Worm (Caenorhabditis elegans) whole organism, young adult: ENCODE data around the gene srg-58.
A peak's percentile ranks its signal among the peaks of the same experiment; 100 is the strongest.

Source experiments
- B0035.1 ChIP-seq: sonication (generic microtip); optimal IDR thresholded peaks from 2 replicates; lab custom pipeline; 2016; ENCODE audit warnings: missing genetic modification characterization, mild to moderate bottlenecking, missing compliant biosample characterization, missing genotype, missing genetic modification reagents
- C06A6.2 ChIP-seq: fragments of 200-800 bp; sonication (Bioruptor generic); conservative IDR thresholded peaks from 2 replicates; pipeline ENCODE4 v1.3.6; 2022; ENCODE audit warnings: missing genetic modification characterization, missing compliant biosample characterization
- F37B4.10 ChIP-seq: fragments of 200-800 bp; sonication (Bioruptor generic); IDR thresholded peaks from 2 replicates; pipeline ENCODE4 v1.3.6; 2022; ENCODE audit warnings: missing genetic modification characterization, missing compliant biosample characterization
- F49E8.2 ChIP-seq: sonication (generic microtip); optimal IDR thresholded peaks from 3 replicates; lab custom pipeline; 2017; ENCODE audit warnings: missing genetic modification characterization, mild to moderate bottlenecking, missing compliant biosample characterization, antibody characterized with exemption, moderate library complexity; ENCODE audit not compliant: insufficient read depth
- K12H6.12 ChIP-seq: fragments of 200-800 bp; sonication (Bioruptor generic); optimal IDR thresholded peaks from 2 replicates; lab custom pipeline; 2018; ENCODE audit warnings: mild to moderate bottlenecking, missing genetic modification characterization, missing compliant biosample characterization
- T26A5.8 ChIP-seq: sonication (generic microtip); optimal IDR thresholded peaks from 2 replicates; lab custom pipeline; 2016; ENCODE audit warnings: missing genetic modification characterization, missing compliant biosample characterization
- Y67H2A.10 ChIP-seq: fragments of 200-800 bp; sonication (Bioruptor generic); conservative IDR thresholded peaks from 2 replicates; pipeline ENCODE4 v1.3.6; 2022; ENCODE audit warnings: missing genetic modification reagents, missing genetic modification characterization, missing compliant biosample characterization
- Y79H2A.3 ChIP-seq: fragments of 200-800 bp; sonication (Bioruptor generic); conservative IDR thresholded peaks from 2 replicates; pipeline ENCODE4 v1.3.6; 2022; ENCODE audit warnings: missing genetic modification reagents, missing genetic modification characterization, missing compliant biosample characterization
- Y95B8A.8 ChIP-seq: fragments of 200-800 bp; sonication (Bioruptor generic); IDR thresholded peaks from 2 replicates; pipeline ENCODE4 v1.3.6; 2022; ENCODE audit warnings: missing genetic modification reagents, missing genetic modification characterization, missing compliant biosample characterization
- ZK185.1 ChIP-seq: sonication (generic microtip); optimal IDR thresholded peaks from 2 replicates; lab custom pipeline; 2016; ENCODE audit warnings: mild to moderate bottlenecking, missing genetic modification characterization, missing compliant biosample characterization; ENCODE audit not compliant: poor library complexity, severe bottlenecking
- ama-1 ChIP-seq, 3 experiments: fragments of 150-350 bp in 1 of 3; sonication (generic microtip) in 2 of 3; optimal IDR thresholded peaks; 2 replicates each; lab custom pipeline; 2014 to 2018; ENCODE audit warnings: missing biosample characterization in 2 of 3, missing genetic modification characterization in 2 of 3, missing genetic modification reagents in 2 of 3
- athp-1 ChIP-seq: sonication (generic microtip); optimal IDR thresholded peaks from 2 replicates; lab custom pipeline; 2017; ENCODE audit warnings: mild to moderate bottlenecking, missing genetic modification characterization, missing compliant biosample characterization
- bed-1 ChIP-seq: fragments of 200-800 bp; sonication (Bioruptor generic); IDR thresholded peaks from 2 replicates; pipeline ENCODE4 v1.3.6; 2022; ENCODE audit warnings: missing genetic modification reagents, missing genetic modification characterization, missing compliant biosample characterization
- cebp-2 ChIP-seq: fragments of 200-800 bp; sonication (Bioruptor generic); IDR thresholded peaks from 2 replicates; pipeline ENCODE4 v1.3.6; 2022; ENCODE audit warnings: missing genetic modification characterization, missing compliant biosample characterization
- ceh-27 ChIP-seq: fragments of 200-800 bp; sonication (Bioruptor generic); optimal IDR thresholded peaks from 2 replicates; lab custom pipeline; 2018; ENCODE audit warnings: mild to moderate bottlenecking, missing genetic modification characterization, moderate library complexity, missing compliant biosample characterization
- ceh-79 ChIP-seq: sonication (generic microtip); optimal IDR thresholded peaks from 2 replicates; lab custom pipeline; 2017; ENCODE audit warnings: mild to moderate bottlenecking, missing genetic modification characterization, missing compliant biosample characterization
- dox-1 ChIP-seq: fragments of 200-800 bp; sonication (Bioruptor generic); IDR thresholded peaks from 2 replicates; pipeline ENCODE4 v1.3.6; 2022; ENCODE audit warnings: missing genetic modification reagents, missing genetic modification characterization, missing compliant biosample characterization
- egl-18 ChIP-seq: fragments of 200-800 bp; sonication (Bioruptor generic); IDR thresholded peaks from 2 replicates; pipeline ENCODE4 v1.3.6; 2022; ENCODE audit warnings: missing genetic modification reagents, missing genetic modification characterization, missing compliant biosample characterization
- fkh-3 ChIP-seq: sonication (generic microtip); optimal IDR thresholded peaks from 2 replicates; lab custom pipeline; 2016; ENCODE audit warnings: mild to moderate bottlenecking, missing genetic modification characterization, missing compliant biosample characterization
- hlh-26 ChIP-seq: fragments of 200-800 bp; sonication (Bioruptor generic); conservative IDR thresholded peaks from 2 replicates; pipeline ENCODE4 v1.3.6; 2022; ENCODE audit warnings: missing genetic modification reagents, missing genetic modification characterization, missing compliant biosample characterization
- hmg-1.2 ChIP-seq: fragments of 200-800 bp; sonication (Bioruptor generic); IDR thresholded peaks from 2 replicates; pipeline ENCODE4 v1.3.6; 2022; ENCODE audit warnings: missing genetic modification reagents, missing genetic modification characterization, missing compliant biosample characterization
- let-526 ChIP-seq: fragments of 200-800 bp; sonication (Bioruptor generic); IDR thresholded peaks from 2 replicates; pipeline ENCODE4 v1.3.6; 2022; ENCODE audit warnings: missing genetic modification reagents, missing genetic modification characterization, missing compliant biosample characterization
- let-607 ChIP-seq, 2 experiments: fragments of 200-800 bp in 1 of 2; sonication (Bioruptor generic) in 1 of 2; sonication (generic microtip) in 1 of 2; optimal IDR thresholded peaks; 2 replicates each; lab custom pipeline; 2016 to 2018; ENCODE audit warnings: mild to moderate bottlenecking in 2 of 2, missing compliant biosample characterization in 2 of 2, missing genetic modification characterization in 2 of 2, moderate library complexity in 2 of 2, missing genotype in 1 of 2
- lin-35 ChIP-seq, 3 experiments: fragments of 150-350 bp in 2 of 3; sonication (generic microtip) in 1 of 3; optimal IDR thresholded peaks; 2 replicates each; lab custom pipeline; 2014 to 2018; ENCODE audit warnings: missing biosample characterization in 3 of 3, missing genetic modification characterization in 3 of 3, missing genetic modification reagents in 3 of 3
- lsl-1 ChIP-seq: fragments of 200-800 bp; sonication (Bioruptor generic); optimal IDR thresholded peaks from 2 replicates; lab custom pipeline; 2018; ENCODE audit warnings: mild to moderate bottlenecking, missing genetic modification characterization, moderate library complexity, missing compliant biosample characterization
- lsy-27 ChIP-seq: sonication (generic microtip); optimal IDR thresholded peaks from 2 replicates; lab custom pipeline; 2017; ENCODE audit warnings: missing genetic modification characterization, mild to moderate bottlenecking, missing compliant biosample characterization, antibody characterized with exemption, missing genotype, borderline replicate concordance; ENCODE audit not compliant: insufficient read depth
- mes-4 ChIP-seq: sonication (generic microtip); optimal IDR thresholded peaks from 2 replicates; lab custom pipeline; 2016; ENCODE audit warnings: missing genotype, missing genetic modification characterization, missing compliant biosample characterization
- nfya-2 ChIP-seq: fragments of 200-800 bp; sonication (Bioruptor generic); IDR thresholded peaks from 2 replicates; pipeline ENCODE4 v1.3.6; 2022; ENCODE audit warnings: missing genetic modification reagents, missing genetic modification characterization, missing compliant biosample characterization
- nfyb-1 ChIP-seq: fragments of 200-800 bp; sonication (Bioruptor generic); IDR thresholded peaks from 2 replicates; pipeline ENCODE4 v1.3.6; 2022; ENCODE audit warnings: missing genetic modification reagents, missing genetic modification characterization, missing compliant biosample characterization
- nhr-120 ChIP-seq: fragments of 200-800 bp; sonication (Bioruptor generic); IDR thresholded peaks from 2 replicates; pipeline ENCODE4 v1.3.6; 2022; ENCODE audit warnings: missing genetic modification characterization, missing compliant biosample characterization
- nhr-80 ChIP-seq: sonication (generic microtip); optimal IDR thresholded peaks from 2 replicates; lab custom pipeline; 2016; ENCODE audit warnings: missing genetic modification characterization, missing compliant biosample characterization
- pbrm-1 ChIP-seq: fragments of 200-800 bp; sonication (Bioruptor generic); IDR thresholded peaks from 2 replicates; pipeline ENCODE4 v1.3.6; 2022; ENCODE audit warnings: missing genetic modification reagents, missing genetic modification characterization, missing compliant biosample characterization
- pha-4 ChIP-seq: fragments of 150-350 bp; sonication (generic microtip); optimal IDR thresholded peaks from 2 replicates; lab custom pipeline; 2014; ENCODE audit warnings: missing biosample characterization, missing genetic modification reagents, missing genetic modification characterization
- repo-1 ChIP-seq: sonication (generic microtip); optimal IDR thresholded peaks from 2 replicates; lab custom pipeline; 2017; ENCODE audit warnings: mild to moderate bottlenecking, missing genetic modification characterization, missing compliant biosample characterization
- snpc-1.1 ChIP-seq: sonication (generic microtip); optimal IDR thresholded peaks from 2 replicates; lab custom pipeline; 2017; ENCODE audit warnings: missing genetic modification characterization, mild to moderate bottlenecking, missing compliant biosample characterization, antibody characterized with exemption, moderate library complexity, missing genotype, missing genetic modification reagents; ENCODE audit not compliant: insufficient read depth
- snpc-4 ChIP-seq, 5 experiments: fragments of 150-350 bp in 1 of 5; sonication (generic microtip) in 4 of 5; optimal IDR thresholded peaks; 2 replicates each; lab custom pipeline; 2014 to 2018; ENCODE audit warnings: missing genetic modification characterization in 5 of 5, missing biosample characterization in 3 of 5, antibody characterized with exemption in 2 of 5, mild to moderate bottlenecking in 2 of 5, missing compliant biosample characterization in 2 of 5, missing genotype in 2 of 5, moderate library complexity in 2 of 5, missing genetic modification reagents in 1 of 5
- tbp1 ChIP-seq: fragments of 200-800 bp; sonication (Bioruptor generic); optimal IDR thresholded peaks from 2 replicates; lab custom pipeline; 2018; ENCODE audit warnings: mild to moderate bottlenecking, missing genetic modification characterization, missing compliant biosample characterization
- tbx-9 ChIP-seq: sonication (generic microtip); optimal IDR thresholded peaks from 2 replicates; lab custom pipeline; 2016; ENCODE audit warnings: borderline replicate concordance, missing genetic modification characterization, inconsistent platforms, missing compliant biosample characterization
- tlf-1 ChIP-seq: fragments of 200-800 bp; sonication (Bioruptor generic); optimal IDR thresholded peaks from 2 replicates; lab custom pipeline; 2018; ENCODE audit warnings: mild to moderate bottlenecking, missing genetic modification characterization, missing compliant biosample characterization
- unc-130 ChIP-seq: sonication (generic microtip); optimal IDR thresholded peaks from 2 replicates; lab custom pipeline; 2016; ENCODE audit warnings: missing genetic modification reagents, missing genetic modification characterization, missing compliant biosample characterization
- zim-3 ChIP-seq: sonication (generic microtip); optimal IDR thresholded peaks from 2 replicates; lab custom pipeline; 2017; ENCODE audit warnings: mild to moderate bottlenecking, missing genetic modification characterization, moderate library complexity, missing compliant biosample characterization
- ztf-18 ChIP-seq: sonication (generic microtip); optimal IDR thresholded peaks from 2 replicates; lab custom pipeline; 2016; ENCODE audit warnings: missing genotype, mild to moderate bottlenecking, missing genetic modification characterization, missing compliant biosample characterization
- ztf-22 ChIP-seq: fragments of 200-800 bp; sonication (Bioruptor generic); optimal IDR thresholded peaks from 2 replicates; lab custom pipeline; 2018; ENCODE audit warnings: mild to moderate bottlenecking, missing genetic modification characterization, moderate library complexity, missing compliant biosample characterization
- ztf-26 ChIP-seq: sonication (generic microtip); optimal IDR thresholded peaks from 2 replicates; lab custom pipeline; 2017; ENCODE audit warnings: missing genetic modification characterization, missing compliant biosample characterization
- ztf-3 ChIP-seq: fragments of 200-800 bp; sonication (Bioruptor generic); optimal IDR thresholded peaks from 2 replicates; lab custom pipeline; 2018; ENCODE audit warnings: mild to moderate bottlenecking, missing genetic modification characterization, missing compliant biosample characterization
- ztf-6 ChIP-seq: fragments of 200-800 bp; sonication (Bioruptor generic); IDR thresholded peaks from 2 replicates; pipeline ENCODE4 v1.3.6; 2022; ENCODE audit warnings: missing genetic modification reagents, missing genetic modification characterization, missing compliant biosample characterization

The srg-58 gene

DNA sequence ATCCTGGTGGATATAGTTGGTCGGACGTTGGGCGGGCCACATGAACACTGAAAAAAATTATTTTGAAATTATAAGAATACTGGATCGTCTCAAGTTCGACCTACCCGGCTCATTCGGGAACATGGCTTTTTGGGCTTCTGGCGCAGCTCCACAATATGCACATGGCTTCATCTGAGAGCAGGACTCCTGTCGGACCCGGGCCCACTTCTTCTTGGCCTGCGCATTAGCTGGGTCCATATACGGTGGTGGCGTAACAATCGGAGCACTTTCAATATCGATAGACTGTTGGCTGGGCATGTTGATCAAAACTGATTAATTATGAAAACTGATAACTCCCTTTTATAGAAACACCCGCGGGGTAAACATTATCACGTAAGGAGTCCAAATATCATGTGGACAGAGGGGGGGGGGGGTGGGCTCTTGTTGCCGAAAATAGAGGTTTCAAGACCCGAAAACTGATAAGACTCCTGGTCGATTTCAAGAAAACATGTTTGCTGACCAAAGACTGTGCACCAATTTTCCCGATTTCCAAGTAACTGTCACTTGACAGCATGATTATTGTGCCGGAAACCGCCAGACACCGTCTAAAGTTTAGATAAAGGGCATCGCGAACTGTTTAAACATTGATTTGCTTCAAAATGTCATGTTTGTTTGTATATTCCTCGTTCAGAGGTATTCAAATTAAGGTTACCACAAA lies 28.4 kb downstream of the srg-58 start, which contains the start of gene dod-3 (continued):
- TF ChIP-seq ztf-6 (GFP tag; lab: Robert Waterston, UW): no peak
- TF ChIP-seq hmg-1.2 (GFP tag; lab: Robert Waterston, UW): no peak
- TF ChIP-seq C06A6.2 (GFP tag; lab: Robert Waterston, UW): no peak
- no peak for TF ChIP-seq nhr-120 (GFP tag; lab: Robert Waterston, UW)
- no peak for TF ChIP-seq T26A5.8 (tag; lab: Kevin White, UChicago)
- no peak for TF ChIP-seq lsy-27 (tag; lab: Kevin White, UChicago)
- TF ChIP-seq zim-3 (tag; lab: Kevin White, UChicago): no peak
- TF ChIP-seq K12H6.12 (tag; lab: Kevin White, UChicago): no peak
- TF ChIP-seq lin-35 (GFP tag; optimal IDR thresholded peaks at IDR 0.05; lab: Kevin White, UChicago): no peak
- TF ChIP-seq tlf-1 (GFP tag; lab: Kevin White, UChicago): peak; percentile 63
- TF ChIP-seq tbx-9 (tag; lab: Kevin White, UChicago): no peak
- TF ChIP-seq lsl-1 (GFP tag; lab: Kevin White, UChicago): no peak
- no peak for TF ChIP-seq ztf-3 (GFP tag; lab: Kevin White, UChicago)
- TF ChIP-seq let-526: no peak
- no peak for TF ChIP-seq ceh-79
- TF ChIP-seq ceh-27 (GFP tag; lab: Kevin White, UChicago): no peak
- no peak for TF ChIP-seq Y67H2A.10 (GFP tag; lab: Robert Waterston, UW)
- TF ChIP-seq Y95B8A.8 (GFP tag; lab: Robert Waterston, UW): no peak
- no peak for TF ChIP-seq pbrm-1 (GFP tag; lab: Robert Waterston, UW)
- no peak for TF ChIP-seq ZK185.1 (tag; lab: Kevin White, UChicago)
- TF ChIP-seq nhr-80 (tag; lab: Kevin White, UChicago): peak; percentile 94
- TF ChIP-seq Y79H2A.3 (GFP tag; lab: Robert Waterston, UW): no peak
- no peak for TF ChIP-seq egl-18 (GFP tag; lab: Robert Waterston, UW)
- TF ChIP-seq athp-1 (tag; lab: Kevin White, UChicago): no peak
- no peak for TF ChIP-seq ztf-18 (tag; lab: Kevin White, UChicago)
- TF ChIP-seq F37B4.10 (GFP tag; lab: Robert Waterston, UW): no peak
- no peak for TF ChIP-seq pha-4
- no peak for TF ChIP-seq hlh-26 (GFP tag; lab: Robert Waterston, UW)
- TF ChIP-seq F49E8.2 (tag; lab: Kevin White, UChicago): no peak
- peak; percentile 50; the same call in 1 of the 2 replicates for TF ChIP-seq nfyb-1 (GFP tag; lab: Robert Waterston, UW)
- TF ChIP-seq mes-4 (tag; lab: Kevin White, UChicago): no peak
- TF ChIP-seq repo-1: no peak
- TF ChIP-seq tbp1 (GFP tag; lab: Kevin White, UChicago): peak; percentile 27
- TF ChIP-seq ama-1 (optimal IDR thresholded peaks at IDR 0.05; lab: Kevin White, UChicago): peak; percentile 57
- no peak for TF ChIP-seq ama-1 (GFP tag; optimal IDR thresholded peaks at IDR 0.05; lab: Kevin White, UChicago)
- TF ChIP-seq dox-1: peak; percentile 71
- no peak for TF ChIP-seq snpc-4 (GFP tag; optimal IDR thresholded peaks at IDR 0.05; lab: Kevin White, UChicago)
- TF ChIP-seq snpc-4 (tag; optimal IDR thresholded peaks at IDR 0.05; lab: Kevin White, UChicago): no peak
- no peak for TF ChIP-seq snpc-1.1 (tag; lab: Kevin White, UChicago)
- TF ChIP-seq B0035.1 (tag; lab: Kevin White, UChicago): no peak
- TF ChIP-seq bed-1 (GFP tag; lab: Robert Waterston, UW): no peak
- no peak for TF ChIP-seq let-607 (tag; optimal IDR thresholded peaks at IDR 0.05; lab: Kevin White, UChicago)
- no peak for TF ChIP-seq nfya-2 (GFP tag; lab: Robert Waterston, UW)
- no peak for TF ChIP-seq unc-130 (GFP tag; lab: Kevin White, UChicago)
- TF ChIP-seq fkh-3 (tag; lab: Kevin White, UChicago): no peak
- TF ChIP-seq ztf-26: no peak
- TF ChIP-seq cebp-2: no peak
- TF ChIP-seq ztf-22 (GFP tag; lab: Kevin White, UChicago): peak; percentile 70
